Fruit fly (Drosophila melanogaster) whole organism, embryonic: Measurements from ENCODE around the gene Bfc.

ENCODE experiments used
- Bdp1 ChIP-seq: fragments of 200-800 bp; sonication (Bioruptor generic); optimal IDR thresholded peaks from 3 replicates; lab custom pipeline; 2016; ENCODE audit warnings: missing biosample characterization, missing genetic modification characterization
- CG10654 ChIP-seq: fragments of 200-800 bp; sonication (Bioruptor generic); optimal IDR thresholded peaks from 2 replicates; lab custom pipeline; 2016; ENCODE audit warnings: missing biosample characterization, missing genetic modification characterization
- CG12236 ChIP-seq: fragments of 200-800 bp; sonication (Bioruptor generic); optimal IDR thresholded peaks from 2 replicates; lab custom pipeline; 2016; ENCODE audit warnings: missing biosample characterization, missing genetic modification characterization
- CG13894 ChIP-seq: fragments of 200-800 bp; sonication (Bioruptor generic); optimal IDR thresholded peaks from 3 replicates; lab custom pipeline; 2018; ENCODE audit warnings: missing biosample characterization, mild to moderate bottlenecking, missing genetic modification characterization, moderate library complexity
- CG16815 ChIP-seq: fragments of 200-800 bp; sonication (Bioruptor generic); optimal IDR thresholded peaks from 3 replicates; lab custom pipeline; 2017; ENCODE audit warnings: missing biosample characterization, mild to moderate bottlenecking, missing genetic modification characterization
- CG32772 ChIP-seq: fragments of 200-800 bp; sonication (Bioruptor generic); IDR thresholded peaks from 2 replicates; pipeline ENCODE4 v1.3.6; 2022; ENCODE audit warnings: missing biosample characterization, missing genetic modification characterization
- CG4424 ChIP-seq: fragments of 200-800 bp; sonication (Bioruptor generic); optimal IDR thresholded peaks from 3 replicates; lab custom pipeline; 2016; ENCODE audit warnings: missing biosample characterization, missing genetic modification characterization
- CG5245 ChIP-seq: fragments of 200-800 bp; sonication (Bioruptor generic); optimal IDR thresholded peaks from 3 replicates; lab custom pipeline; 2016; ENCODE audit warnings: missing biosample characterization, missing genetic modification characterization
- CG6765 ChIP-seq: fragments of 200-800 bp; sonication (Bioruptor generic); optimal IDR thresholded peaks from 3 replicates; lab custom pipeline; 2017; ENCODE audit warnings: missing biosample characterization, mild to moderate bottlenecking, missing genetic modification characterization
- CG6854 ChIP-seq: fragments of 200-800 bp; sonication (Bioruptor generic); optimal IDR thresholded peaks from 3 replicates; lab custom pipeline; 2017; ENCODE audit warnings: missing biosample characterization, mild to moderate bottlenecking, missing genetic modification characterization
- CG7357 ChIP-seq: fragments of 200-800 bp; sonication (Bioruptor generic); IDR thresholded peaks from 3 replicates; pipeline ENCODE4 v1.3.6; 2022; ENCODE audit warnings: missing biosample characterization, missing genetic modification characterization
- CG7745 ChIP-seq: fragments of 200-800 bp; sonication (Bioruptor generic); optimal IDR thresholded peaks from 2 replicates; lab custom pipeline; 2018; ENCODE audit warnings: missing biosample characterization, mild to moderate bottlenecking, missing genetic modification characterization, moderate library complexity
- CG8290 ChIP-seq, 3 experiments: fragments of 200-800 bp; sonication (Bioruptor generic); optimal IDR thresholded peaks; 2 replicates each; lab custom pipeline; 2016 to 2019; ENCODE audit warnings: missing biosample characterization in 3 of 3, missing genetic modification characterization in 3 of 3, mild to moderate bottlenecking in 2 of 3, moderate library complexity in 1 of 3
- CoRest ChIP-seq: fragments of 200-800 bp; sonication (Bioruptor generic); optimal IDR thresholded peaks from 3 replicates; lab custom pipeline; 2018; ENCODE audit warnings: missing biosample characterization, mild to moderate bottlenecking, missing genetic modification characterization, moderate library complexity
- Dll ChIP-seq: fragments of 200-800 bp; sonication (Bioruptor generic); IDR thresholded peaks from 4 replicates; pipeline ENCODE4 v1.3.6; 2022; ENCODE audit warnings: missing biosample characterization, missing genetic modification characterization; ENCODE audit not compliant: partially characterized antibody
- Gug ChIP-seq: fragments of 200-800 bp; sonication (Bioruptor generic); IDR thresholded peaks from 4 replicates; pipeline ENCODE4 v1.3.6; 2022; ENCODE audit warnings: missing biosample characterization, missing genetic modification characterization
- H15 ChIP-seq: fragments of 200-800 bp; sonication (Bioruptor generic); IDR thresholded peaks from 3 replicates; pipeline ENCODE4 v1.3.6; 2022; ENCODE audit warnings: missing biosample characterization, missing genetic modification characterization
- HHEX ChIP-seq: fragments of 200-800 bp; sonication (Bioruptor generic); optimal IDR thresholded peaks from 3 replicates; lab custom pipeline; 2017; ENCODE audit warnings: missing biosample characterization, mild to moderate bottlenecking, missing genetic modification characterization, missing genetic modification reagents
- HLH4C ChIP-seq: fragments of 200-800 bp; sonication (Bioruptor generic); IDR thresholded peaks from 3 replicates; pipeline ENCODE4 v1.3.6; 2022; ENCODE audit warnings: missing biosample characterization, missing genetic modification characterization; ENCODE audit not compliant: partially characterized antibody
- HmgD ChIP-seq: fragments of 200-800 bp; sonication (Bioruptor generic); optimal IDR thresholded peaks from 3 replicates; lab custom pipeline; 2016; ENCODE audit warnings: missing biosample characterization, missing genetic modification characterization
- Hmr ChIP-seq: fragments of 200-800 bp; sonication (Bioruptor generic); optimal IDR thresholded peaks from 3 replicates; lab custom pipeline; 2017; ENCODE audit warnings: mild to moderate bottlenecking, missing biosample characterization, missing genetic modification reagents, missing genetic modification characterization
- Hsf ChIP-seq: fragments of 200-800 bp; sonication (Bioruptor generic); optimal IDR thresholded peaks from 3 replicates; lab custom pipeline; 2016; ENCODE audit warnings: missing biosample characterization, missing genetic modification characterization
- Kr ChIP-seq: fragments of 200-800 bp; sonication (Bioruptor generic); optimal IDR thresholded peaks from 2 replicates; lab custom pipeline; 2017; ENCODE audit warnings: missing biosample characterization, mild to moderate bottlenecking, missing genetic modification characterization
- Lpt ChIP-seq: fragments of >200 bp; optimal IDR thresholded peaks from 2 replicates; lab custom pipeline; 2018; ENCODE audit warnings: missing biosample characterization, missing genetic modification characterization
- Myb ChIP-seq: fragments of 200-800 bp; sonication (Bioruptor generic); optimal IDR thresholded peaks from 2 replicates; lab custom pipeline; 2016; ENCODE audit warnings: missing biosample characterization, missing genetic modification characterization
- NC2β ChIP-seq: fragments of 200-800 bp; sonication (Bioruptor generic); optimal IDR thresholded peaks from 2 replicates; lab custom pipeline; 2016; ENCODE audit warnings: missing biosample characterization, missing genetic modification characterization
- Oaz ChIP-seq: fragments of 200-800 bp; sonication (Bioruptor generic); IDR thresholded peaks from 2 replicates; pipeline ENCODE4 v1.3.6; 2022; ENCODE audit warnings: missing biosample characterization, missing genetic modification characterization
- Optix ChIP-seq: fragments of 200-800 bp; sonication (Bioruptor generic); IDR thresholded peaks from 3 replicates; pipeline ENCODE4 v1.3.6; 2022; ENCODE audit warnings: missing biosample characterization, missing genetic modification characterization
- Pdp1 ChIP-seq, 2 experiments: fragments of 200-800 bp; sonication (Bioruptor generic); optimal IDR thresholded peaks; 3 replicates each; lab custom pipeline; 2016; ENCODE audit warnings: missing biosample characterization in 2 of 2, missing genetic modification characterization in 2 of 2, mild to moderate bottlenecking in 1 of 2, moderate library complexity in 1 of 2
- Usf ChIP-seq: fragments of 200-800 bp; sonication (Bioruptor generic); optimal IDR thresholded peaks from 2 replicates; lab custom pipeline; 2017; ENCODE audit warnings: missing genotype, missing biosample characterization, missing genetic modification characterization
- ara ChIP-seq: fragments of 200-800 bp; sonication (Bioruptor generic); IDR thresholded peaks from 2 replicates; pipeline ENCODE4 v1.3.6; 2022; ENCODE audit warnings: missing biosample characterization, missing genetic modification characterization
- chn ChIP-seq: fragments of 200-800 bp; sonication (Bioruptor generic); optimal IDR thresholded peaks from 2 replicates; lab custom pipeline; 2016; ENCODE audit warnings: missing biosample characterization, missing genetic modification characterization
- dan ChIP-seq: fragments of 200-800 bp; sonication (Bioruptor generic); IDR thresholded peaks from 2 replicates; pipeline ENCODE4 v1.3.6; 2022; ENCODE audit warnings: missing biosample characterization, missing genetic modification characterization
- danr ChIP-seq: fragments of 200-800 bp; sonication (Bioruptor generic); IDR thresholded peaks from 2 replicates; pipeline ENCODE4 v1.3.6; 2022; ENCODE audit warnings: missing biosample characterization, missing genetic modification characterization
- dimm ChIP-seq: fragments of 200-800 bp; sonication (Bioruptor generic); IDR thresholded peaks from 2 replicates; pipeline ENCODE4 v1.3.6; 2022; ENCODE audit warnings: missing biosample characterization, missing genetic modification characterization
- dpn ChIP-seq, 2 experiments: fragments of 200-800 bp; sonication (Bioruptor generic); optimal IDR thresholded peaks; 3 replicates each; lab custom pipeline; 2016; ENCODE audit warnings: missing biosample characterization in 2 of 2, missing genetic modification characterization in 2 of 2
- eve ChIP-seq, 2 experiments: fragments of >200 bp; optimal IDR thresholded peaks; 2 replicates each; lab custom pipeline; 2017; ENCODE audit warnings: missing biosample characterization in 2 of 2, missing genetic modification characterization in 2 of 2
- jumu ChIP-seq: fragments of 200-800 bp; sonication (Bioruptor generic); optimal IDR thresholded peaks from 3 replicates; lab custom pipeline; 2016; ENCODE audit warnings: missing biosample characterization, missing genetic modification characterization
- knrl ChIP-seq: fragments of 200-800 bp; sonication (Bioruptor generic); IDR thresholded peaks from 3 replicates; pipeline ENCODE4 v1.3.6; 2022; ENCODE audit warnings: missing biosample characterization, missing genetic modification characterization; ENCODE audit not compliant: partially characterized antibody
- nau ChIP-seq: fragments of 200-800 bp; sonication (Bioruptor generic); optimal IDR thresholded peaks from 3 replicates; lab custom pipeline; 2017; ENCODE audit warnings: missing biosample characterization, mild to moderate bottlenecking, missing genetic modification characterization, missing genetic modification reagents
- nerfin-2 ChIP-seq: fragments of 200-800 bp; sonication (Bioruptor generic); IDR thresholded peaks from 2 replicates; pipeline ENCODE4 v1.3.6; 2022; ENCODE audit warnings: missing biosample characterization, missing genetic modification characterization; ENCODE audit not compliant: partially characterized antibody
- nom ChIP-seq: fragments of 200-800 bp; sonication (Bioruptor generic); optimal IDR thresholded peaks from 2 replicates; lab custom pipeline; 2017; ENCODE audit warnings: missing biosample characterization, missing genetic modification characterization, mild to moderate bottlenecking, moderate library complexity, missing genetic modification reagents
- onecut ChIP-seq: fragments of 200-800 bp; sonication (Bioruptor generic); IDR thresholded peaks from 2 replicates; pipeline ENCODE4 v1.3.6; 2022; ENCODE audit warnings: missing biosample characterization, missing genetic modification characterization
- otp ChIP-seq: fragments of 200-800 bp; sonication (Bioruptor generic); IDR thresholded peaks from 3 replicates; pipeline ENCODE4, ENCODE4 v1.3.6; 2022; ENCODE audit warnings: missing biosample characterization, missing genetic modification characterization
- schlank ChIP-seq: fragments of 200-800 bp; sonication (Bioruptor generic); optimal IDR thresholded peaks from 2 replicates; lab custom pipeline; 2018; ENCODE audit warnings: missing biosample characterization, mild to moderate bottlenecking, missing genetic modification characterization
- sima ChIP-seq: fragments of 200-800 bp; sonication (Bioruptor generic); optimal IDR thresholded peaks from 2 replicates; lab custom pipeline; 2016; ENCODE audit warnings: missing biosample characterization, missing genetic modification characterization
- ttk ChIP-seq: fragments of 200-800 bp; sonication (Bioruptor generic); IDR thresholded peaks from 2 replicates; pipeline ENCODE4 v2.1.2; 2022; ENCODE audit warnings: missing biosample characterization, missing genetic modification characterization
- unpg ChIP-seq: fragments of 200-800 bp; sonication (Bioruptor generic); optimal IDR thresholded peaks from 3 replicates; lab custom pipeline; 2018; ENCODE audit warnings: missing biosample characterization, mild to moderate bottlenecking, missing genetic modification characterization, moderate library complexity
- vnd ChIP-seq: fragments of 200-800 bp; sonication (Bioruptor generic); IDR thresholded peaks from 3 replicates; pipeline ENCODE4 v1.3.6; 2022; ENCODE audit warnings: missing biosample characterization, missing genetic modification characterization; ENCODE audit not compliant: partially characterized antibody

Gene Bfc

DNA sequence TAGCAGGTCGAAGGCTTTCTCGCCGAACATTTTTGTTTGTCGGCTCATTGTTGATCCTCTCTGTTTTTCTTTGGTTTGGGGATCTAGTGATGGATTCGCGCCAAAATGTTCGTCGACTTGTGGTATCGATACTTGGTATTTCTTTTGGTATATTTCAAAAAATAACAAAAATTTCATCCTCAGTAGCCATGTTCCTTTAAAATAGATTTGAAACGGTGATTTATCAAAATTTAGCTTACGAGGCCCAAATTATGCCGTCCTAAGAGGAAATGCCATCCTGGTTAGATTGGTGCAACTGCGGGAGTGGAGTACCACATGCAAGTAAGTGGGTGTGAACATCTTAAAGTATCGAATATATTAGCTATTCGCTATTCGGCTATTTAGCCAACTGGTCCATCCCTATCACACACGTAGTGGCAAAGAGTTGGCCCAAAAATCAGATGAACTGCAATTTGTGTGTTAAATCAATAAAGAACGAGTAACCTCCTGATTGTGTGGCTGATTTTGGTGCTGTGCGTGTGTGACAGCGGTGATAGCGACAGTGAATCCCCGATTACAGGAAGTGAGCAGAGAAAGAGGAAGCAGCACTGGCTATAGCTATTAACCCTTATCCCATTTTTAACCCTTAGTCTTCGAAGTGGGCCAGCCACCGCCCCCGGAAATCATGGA, 2.7 kb upstream of the Bfc start, which contains the start of the genes Psf1 and Sac1 (continued):
- TF ChIP-seq HHEX (GFP tag; lab: Kevin White, UChicago) = no peak
- no peak for TF ChIP-seq CG7745 (tag; lab: Kevin White, UChicago)
- peak; percentile 29; the same call in 1 of the 4 replicates for TF ChIP-seq Gug
- no peak for TF ChIP-seq nau (GFP tag; lab: Kevin White, UChicago)
- TF ChIP-seq chn = peak; percentile 18
- no peak for TF ChIP-seq eve (GFP tag; optimal IDR thresholded peaks at IDR 0.05; lab: Kevin White, UChicago)
- peak; percentile 44 for TF ChIP-seq CG4424 (GFP tag; lab: Kevin White, UChicago)
- TF ChIP-seq CG16815 (GFP tag; lab: Kevin White, UChicago) = peak; percentile 5
- peak; percentile 66 for TF ChIP-seq onecut (GFP tag; lab: Robert Waterston, UW)
- peak; percentile 31 for TF ChIP-seq Bdp1 (GFP tag; lab: Kevin White, UChicago)
- peak in 1 of 2 experiments; percentile 53 for TF ChIP-seq Pdp1 (GFP tag; optimal IDR thresholded peaks at IDR 0.05; lab: Kevin White, UChicago)
- TF ChIP-seq Dll (GFP tag; lab: Robert Waterston, UW) = peak; percentile 95
- peak; percentile 37 to 59 for TF ChIP-seq dpn (GFP tag; optimal IDR thresholded peaks at IDR 0.05; lab: Kevin White, UChicago)
- TF ChIP-seq CG8290 (GFP tag; optimal IDR thresholded peaks at IDR 0.05; lab: Kevin White, UChicago) = no peak
- TF ChIP-seq CG8290 (tag; optimal IDR thresholded peaks at IDR 0.05; lab: Kevin White, UChicago) = peak in 1 of 2 experiments; percentile 27
- TF ChIP-seq sima (GFP tag; lab: Kevin White, UChicago) = no peak
- TF ChIP-seq CG5245 (GFP tag; lab: Kevin White, UChicago) = peak; percentile 22
- TF ChIP-seq CG6765 = no peak
- TF ChIP-seq dimm (GFP tag; lab: Robert Waterston, UW) = no peak
- no peak for TF ChIP-seq otp (GFP tag; lab: Robert Waterston, UW)
- peak; percentile 57 for TF ChIP-seq jumu
- peak; percentile 98 for TF ChIP-seq CG7357 (GFP tag; lab: Robert Waterston, UW)
- TF ChIP-seq CG12236 = no peak
- TF ChIP-seq schlank (tag; lab: Kevin White, UChicago) = no peak
- peak; percentile 74 for TF ChIP-seq nerfin-2 (GFP tag; lab: Robert Waterston, UW)
- TF ChIP-seq nom = no peak
- peak; percentile 35 for TF ChIP-seq Myb
- TF ChIP-seq ttk (GFP tag; lab: Robert Waterston, UW) = peak; percentile 24; the same call in 1 of the 2 replicates
- TF ChIP-seq HmgD = peak; percentile 29
- no peak for TF ChIP-seq CG6854
- TF ChIP-seq vnd (GFP tag; lab: Robert Waterston, UW) = peak; percentile 82
- TF ChIP-seq knrl (GFP tag; lab: Robert Waterston, UW) = peak; percentile 93
- no peak for TF ChIP-seq Kr (GFP tag; lab: Kevin White, UChicago)
- no peak for TF ChIP-seq unpg
- no peak for TF ChIP-seq CG13894 (tag; lab: Kevin White, UChicago)
- TF ChIP-seq CG32772 = no peak
- no peak for TF ChIP-seq danr (GFP tag; lab: Robert Waterston, UW)
- no peak for TF ChIP-seq Lpt
- no peak for TF ChIP-seq Usf
- peak; percentile 48 for TF ChIP-seq CG10654 (GFP tag; lab: Kevin White, UChicago)
- peak; percentile 57 for TF ChIP-seq Hsf (GFP tag; lab: Kevin White, UChicago)
- TF ChIP-seq HLH4C (GFP tag; lab: Robert Waterston, UW) = peak; percentile 72
- TF ChIP-seq dan (GFP tag; lab: Robert Waterston, UW) = no peak
- no peak for TF ChIP-seq Oaz (GFP tag; lab: Robert Waterston, UW)
- peak; percentile 71 for TF ChIP-seq CoRest (tag; lab: Kevin White, UChicago)
- TF ChIP-seq Hmr (GFP tag; lab: Kevin White, UChicago) = peak; percentile 23
- TF ChIP-seq H15 (GFP tag; lab: Robert Waterston, UW) = no peak
- 0 out of 3 replicates have a peak, but pooled peaks have one; percentile 11 for TF ChIP-seq Optix (GFP tag; lab: Robert Waterston, UW)
- TF ChIP-seq ara (GFP tag; lab: Robert Waterston, UW) = no peak
- TF ChIP-seq NC2β (GFP tag; lab: Kevin White, UChicago) = peak; percentile 38
